Worm (Caenorhabditis elegans): ENCODE results near the gene sri-2.
A peak's percentile ranks its signal among the peaks of the same experiment; 100 is the strongest.
"Not testable (repeated sequence)": the region's sequence is repeated elsewhere in the genome, so short reads cannot be mapped to it uniquely, and the experiment has no call there.

Gene sri-2

DNA sequence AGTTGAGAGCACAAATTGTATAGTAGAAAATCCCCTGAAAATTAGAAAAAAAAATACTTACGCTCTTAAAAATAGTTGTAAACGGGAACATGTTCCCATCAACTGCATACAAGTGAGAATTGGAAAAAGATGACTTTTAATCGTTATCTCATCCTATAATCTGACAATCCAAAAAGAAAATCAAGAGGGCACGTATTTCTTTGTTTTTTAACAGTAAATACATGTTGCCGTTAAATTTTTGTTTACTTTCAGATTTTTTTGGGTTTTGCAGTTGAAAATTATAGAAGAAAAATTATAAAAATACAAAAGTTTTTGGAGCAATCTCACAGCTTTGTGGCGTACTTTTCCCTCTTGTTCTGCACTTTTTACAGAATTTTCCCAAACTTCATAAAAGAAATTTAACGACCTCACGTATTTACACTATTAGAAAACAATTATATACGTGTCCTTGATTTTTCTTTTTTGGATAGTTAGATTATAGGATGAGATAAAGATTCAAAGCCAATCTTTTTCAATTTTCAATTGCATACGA lies 31.7 kb upstream of the sri-2 start, which contains the start of the genes C06C6.9 and C06C6.8:
Gene C06C6.9 (minus strand): TSS at position 101 of the 532 bp plus-strand sequence.
Gene C06C6.8 (plus strand): TSS at position 482 of the 532 bp plus-strand sequence.
- TF ChIP-seq ceh-79 (tag; optimal IDR thresholded peaks at IDR 0.05), result no peak

DNA sequence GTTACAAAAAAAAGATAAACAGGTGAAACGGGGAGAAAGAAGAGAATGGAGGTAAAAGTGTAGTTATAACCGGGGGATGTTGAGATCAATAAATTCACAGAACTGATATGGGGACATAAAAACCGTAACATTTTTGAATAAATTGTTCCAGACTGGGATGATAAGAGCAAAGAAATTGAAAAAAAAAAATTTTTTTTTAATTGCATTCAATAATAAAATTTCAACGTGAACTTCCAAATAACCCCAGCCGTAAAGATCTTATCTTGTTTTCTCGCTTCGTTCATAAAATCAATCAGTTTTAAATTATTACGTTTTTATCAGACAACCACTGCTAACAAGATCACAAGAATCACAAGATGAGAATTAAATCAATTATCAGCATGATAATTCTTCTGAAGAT lies 26.8 kb upstream of the sri-2 start, which contains the start of gene C06C6.7:
Gene C06C6.7 (plus strand): TSS at position 301 of the 400 bp plus-strand sequence.
- not testable (repeated sequence) for TF ChIP-seq snpc-4 (GFP tag; optimal IDR thresholded peaks at IDR 0.05); snpc-4 (tag; optimal IDR thresholded peaks at IDR 0.05); unc-62 (GFP tag; optimal IDR thresholded peaks at IDR 0.05); lin-40 (tag; optimal IDR thresholded peaks at IDR 0.05)

DNA sequence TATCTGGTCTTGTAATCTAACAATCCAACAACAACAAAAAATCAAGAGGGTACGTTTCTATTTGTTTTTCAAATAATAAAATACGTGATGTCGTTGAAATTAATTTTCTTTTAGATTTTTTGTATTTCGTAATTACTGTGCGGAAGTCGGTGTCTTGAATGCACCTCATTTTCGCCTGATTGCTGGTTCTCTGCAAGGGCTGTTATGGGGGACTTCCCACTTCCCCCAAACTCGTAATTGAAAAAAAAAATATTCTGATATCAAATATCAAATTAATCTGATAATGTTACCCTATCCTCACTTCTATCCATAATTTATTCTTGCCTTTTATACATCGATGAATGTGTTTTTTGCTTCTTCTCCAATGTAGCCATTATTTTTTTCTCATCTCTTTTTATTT lies 23.1 kb upstream of the sri-2 start, which contains the start of gene F36G9.15:
Gene F36G9.15 (minus strand): TSS at position 101 of the 400 bp plus-strand sequence.
- TF ChIP-seq ceh-91 (GFP tag; IDR thresholded peaks at IDR 0.05) (no peak), Y67H2A.10 (GFP tag; conservative IDR thresholded peaks at IDR 0.05) (no peak), ztf-26 (tag; optimal IDR thresholded peaks at IDR 0.05) (no peak), ztf-28 (GFP tag; IDR thresholded peaks at IDR 0.05) (no peak), tlf-1 (GFP tag; optimal IDR thresholded peaks at IDR 0.05) (no peak), let-526 (GFP tag; IDR thresholded peaks at IDR 0.05) (no peak), K12H6.12 (tag; optimal IDR thresholded peaks at IDR 0.05) (no peak), ceh-79 (tag; optimal IDR thresholded peaks at IDR 0.05) (no peak), F55B11.4 (tag; optimal IDR thresholded peaks at IDR 0.05; ENCODE audit: borderline replicate concordance, insufficient read depth) (no peak), nfyb-1 (GFP tag; IDR thresholded peaks at IDR 0.05) (no peak), egl-18 (GFP tag; IDR thresholded peaks at IDR 0.05) (no peak), nfya-1 (tag; optimal IDR thresholded peaks at IDR 0.05; ENCODE audit: borderline replicate concordance, insufficient read depth) (no peak), snpc-3.4 (tag; optimal IDR thresholded peaks at IDR 0.05) (no peak), sptf-2 (GFP tag; optimal IDR thresholded peaks at IDR 0.05) (no peak), nhr-179 (tag; optimal IDR thresholded peaks at IDR 0.05) (no peak), ama-1 (optimal IDR thresholded peaks at IDR 0.05) (no peak), ama-1 (GFP tag; optimal IDR thresholded peaks at IDR 0.05) (no peak), cebp-1 (GFP tag; IDR thresholded peaks at IDR 0.05) (no peak), cebp-1 (tag; optimal IDR thresholded peaks at IDR 0.05) (no peak), attf-6 (GFP tag; IDR thresholded peaks at IDR 0.05) (no peak)

DNA sequence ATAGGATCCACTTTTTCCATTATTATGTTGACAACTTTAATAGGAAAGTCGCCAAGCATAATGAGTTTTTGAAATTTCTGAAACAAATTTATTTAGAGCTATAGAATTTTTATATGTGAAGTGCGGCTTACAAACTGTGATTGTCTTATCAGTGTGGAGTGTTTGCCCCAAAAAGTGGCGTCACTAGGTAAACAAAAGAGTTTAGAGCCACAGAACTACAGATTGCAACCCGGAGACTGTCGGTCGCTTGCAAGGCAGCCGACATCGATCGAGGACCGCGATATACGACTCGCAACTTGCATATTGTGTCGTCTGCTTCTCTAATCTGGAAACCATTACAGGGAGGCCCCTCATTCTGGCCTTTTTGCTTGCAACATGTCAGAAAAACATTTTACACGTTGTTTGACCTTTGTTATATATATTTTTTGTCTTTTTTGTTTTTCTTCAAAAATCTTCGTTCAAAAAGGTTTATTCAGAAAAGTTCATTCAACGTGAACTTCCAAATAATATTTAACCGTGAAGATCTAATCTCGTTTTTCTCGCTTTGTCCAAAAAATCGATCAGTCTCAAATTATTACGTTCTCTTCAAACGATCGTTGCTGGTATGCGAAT lies 17.8 kb upstream of the sri-2 start, which contains the start of the genes fbxa-99 and F36G9.13:
Gene fbxa-99 (minus strand): TSS at position 122 of the 612 bp plus-strand sequence.
Gene F36G9.13 (plus strand): TSS at position 562 of the 612 bp plus-strand sequence.
- TF ChIP-seq snpc-4 (GFP tag; optimal IDR thresholded peaks at IDR 0.05) (no peak), snpc-4 (tag; optimal IDR thresholded peaks at IDR 0.05) (peak; percentile 77 to 90 (median 81)), Y95B8A.8 (GFP tag; IDR thresholded peaks at IDR 0.05) (no peak), F39B2.1 (GFP tag; IDR thresholded peaks at IDR 0.05) (no peak), T26A5.8 (tag; optimal IDR thresholded peaks at IDR 0.05) (no peak)

ce11 chrV:15978232-15978764 lies 13.3 kb upstream of the sri-2 start, which contains the start of gene oac-20:
TSS of gene oac-20 (plus strand) at chrV:15978714.
- TF ChIP-seq nhr-80 (tag; optimal IDR thresholded peaks at IDR 0.05), result peak; percentile 78
- no peak for TF ChIP-seq mcd-1 (GFP tag; IDR thresholded peaks at IDR 0.05)
- TF ChIP-seq atf-7 (tag; optimal IDR thresholded peaks at IDR 0.05), result peak; percentile 24
- TF ChIP-seq hrde-1 (tag; optimal IDR thresholded peaks at IDR 0.05; ENCODE audit: borderline replicate concordance), result no peak
- peak; percentile 95 for TF ChIP-seq unc-62 (GFP tag; optimal IDR thresholded peaks at IDR 0.05)
